Fruit fly (Drosophila melanogaster) whole organism, embryonic: ENCODE results near the gene Pde9.

Experiments
- Aef1 ChIP-seq: fragments of 200-800 bp; sonication (Bioruptor generic); IDR thresholded peaks from 3 replicates; pipeline ENCODE4 v1.3.6; 2022; ENCODE audit warnings: missing biosample characterization, missing genetic modification characterization
- Awh ChIP-seq: fragments of 200-800 bp; sonication (Bioruptor generic); IDR thresholded peaks from 2 replicates; pipeline ENCODE4, ENCODE4 v1.3.6; 2022; ENCODE audit warnings: missing biosample characterization, missing genetic modification characterization
- B-H2 ChIP-seq: fragments of 200-800 bp; sonication (Bioruptor generic); optimal IDR thresholded peaks from 2 replicates; lab custom pipeline; 2018; ENCODE audit warnings: missing biosample characterization, mild to moderate bottlenecking, missing genetic modification characterization
- CG11085 ChIP-seq: fragments of 200-800 bp; sonication (Bioruptor generic); IDR thresholded peaks from 2 replicates; pipeline ENCODE4 v1.3.6; 2022; ENCODE audit warnings: missing biosample characterization, missing genetic modification characterization
- CG11723 ChIP-seq: fragments of 200-800 bp; sonication (Bioruptor generic); optimal IDR thresholded peaks from 2 replicates; lab custom pipeline; 2017; ENCODE audit warnings: missing biosample characterization, mild to moderate bottlenecking, missing genetic modification characterization
- CG12104 ChIP-seq: fragments of 200-800 bp; sonication (Bioruptor generic); optimal IDR thresholded peaks from 3 replicates; lab custom pipeline; 2016; ENCODE audit warnings: missing biosample characterization, missing genetic modification characterization
- CG14014 ChIP-seq: fragments of 200-800 bp; sonication (Bioruptor generic); IDR thresholded peaks from 2 replicates; pipeline ENCODE4 v1.3.6; 2022; ENCODE audit warnings: missing biosample characterization, missing genetic modification characterization
- CG15479 ChIP-seq: fragments of 200-800 bp; sonication (Bioruptor generic); optimal IDR thresholded peaks from 3 replicates; lab custom pipeline; 2019; ENCODE audit warnings: missing biosample characterization, mild to moderate bottlenecking, missing genetic modification characterization, moderate library complexity
- CG16779 ChIP-seq: fragments of 200-800 bp; sonication (Bioruptor generic); IDR thresholded peaks from 2 replicates; pipeline ENCODE4 v1.3.6; 2022; ENCODE audit warnings: missing biosample characterization, missing genetic modification characterization
- CG17802 ChIP-seq: fragments of 200-800 bp; sonication (Bioruptor generic); optimal IDR thresholded peaks from 2 replicates; lab custom pipeline; 2018; ENCODE audit warnings: missing biosample characterization, mild to moderate bottlenecking, missing genetic modification characterization, moderate library complexity
- CG17829 ChIP-seq: fragments of 200-800 bp; optimal IDR thresholded peaks from 2 replicates; lab custom pipeline; 2019; ENCODE audit warnings: missing biosample characterization, mild to moderate bottlenecking, missing genetic modification characterization, moderate library complexity
- CG2120 ChIP-seq: fragments of 200-800 bp; sonication (Bioruptor generic); optimal IDR thresholded peaks from 3 replicates; lab custom pipeline; 2016; ENCODE audit warnings: missing biosample characterization, missing genetic modification characterization
- CG2875 ChIP-seq: fragments of 200-800 bp; sonication (Bioruptor generic); optimal IDR thresholded peaks from 2 replicates; lab custom pipeline; 2017; ENCODE audit warnings: missing biosample characterization, mild to moderate bottlenecking, missing genetic modification characterization, missing genetic modification reagents
- CG33557 ChIP-seq: fragments of 200-800 bp; sonication (Bioruptor generic); optimal IDR thresholded peaks from 2 replicates; lab custom pipeline; 2019; ENCODE audit warnings: missing biosample characterization, mild to moderate bottlenecking, missing genetic modification characterization, moderate library complexity
- CG3847 ChIP-seq: fragments of 200-800 bp; sonication (Bioruptor generic); IDR thresholded peaks from 2 replicates; pipeline ENCODE4 v1.3.6; 2022; ENCODE audit warnings: missing biosample characterization, missing genetic modification characterization
- CG4707 ChIP-seq: fragments of 200-800 bp; sonication (Bioruptor generic); optimal IDR thresholded peaks from 2 replicates; lab custom pipeline; 2018; ENCODE audit warnings: missing biosample characterization, mild to moderate bottlenecking, missing genetic modification characterization, moderate library complexity
- CG6683 ChIP-seq: fragments of 200-800 bp; sonication (Bioruptor generic); optimal IDR thresholded peaks from 2 replicates; lab custom pipeline; 2017; ENCODE audit warnings: missing biosample characterization, mild to moderate bottlenecking, missing genetic modification characterization, missing genetic modification reagents
- Deaf1 ChIP-seq: fragments of 200-800 bp; optimal IDR thresholded peaks from 3 replicates; lab custom pipeline; 2019; ENCODE audit warnings: missing biosample characterization, mild to moderate bottlenecking, missing genetic modification characterization, moderate library complexity
- Dip3 ChIP-seq: fragments of 200-800 bp; sonication (Bioruptor generic); optimal IDR thresholded peaks from 3 replicates; lab custom pipeline; 2016; ENCODE audit warnings: missing biosample characterization, missing genetic modification characterization
- Dref ChIP-seq: fragments of 200-800 bp; sonication (Bioruptor generic); IDR thresholded peaks from 2 replicates; pipeline ENCODE4 v1.3.6; 2022; ENCODE audit warnings: missing biosample characterization, missing genetic modification characterization
- Fer2 ChIP-seq: fragments of 200-800 bp; sonication (Bioruptor generic); optimal IDR thresholded peaks from 2 replicates; lab custom pipeline; 2018; ENCODE audit warnings: missing biosample characterization, mild to moderate bottlenecking, missing genetic modification characterization, moderate library complexity
- H2.0 ChIP-seq: fragments of 200-800 bp; sonication (Bioruptor generic); IDR thresholded peaks from 2 replicates; pipeline ENCODE4 v1.3.6; 2022; ENCODE audit warnings: missing biosample characterization, missing genetic modification characterization
- Hand ChIP-seq: fragments of 200-800 bp; sonication (Bioruptor generic); optimal IDR thresholded peaks from 2 replicates; lab custom pipeline; 2017; ENCODE audit warnings: mild to moderate bottlenecking, missing biosample characterization, missing genetic modification reagents, missing genetic modification characterization
- Lhr ChIP-seq: fragments of 200-800 bp; sonication (Bioruptor generic); optimal IDR thresholded peaks from 3 replicates; lab custom pipeline; 2017; ENCODE audit warnings: mild to moderate bottlenecking, missing biosample characterization, missing genetic modification reagents, missing genetic modification characterization
- MESR4 ChIP-seq: fragments of 200-800 bp; sonication (Bioruptor generic); optimal IDR thresholded peaks from 2 replicates; lab custom pipeline; 2018; ENCODE audit warnings: missing biosample characterization, mild to moderate bottlenecking, missing genetic modification characterization, moderate library complexity
- Max ChIP-seq: fragments of 200-800 bp; sonication (Bioruptor generic); optimal IDR thresholded peaks from 2 replicates; lab custom pipeline; 2016; ENCODE audit warnings: missing biosample characterization, mild to moderate bottlenecking, missing genetic modification characterization
- NC2β ChIP-seq: fragments of 200-800 bp; sonication (Bioruptor generic); optimal IDR thresholded peaks from 2 replicates; lab custom pipeline; 2016; ENCODE audit warnings: missing biosample characterization, missing genetic modification characterization
- Ssrp ChIP-seq: fragments of 200-800 bp; sonication (Bioruptor generic); optimal IDR thresholded peaks from 2 replicates; lab custom pipeline; 2018; ENCODE audit warnings: missing biosample characterization, mild to moderate bottlenecking, missing genetic modification characterization, moderate library complexity
- Taf1 ChIP-seq: fragments of 200-800 bp; sonication (Bioruptor generic); IDR thresholded peaks from 2 replicates; pipeline ENCODE4 v1.3.6; 2022; ENCODE audit warnings: missing biosample characterization, missing genetic modification characterization
- Usf ChIP-seq: fragments of 200-800 bp; sonication (Bioruptor generic); optimal IDR thresholded peaks from 2 replicates; lab custom pipeline; 2017; ENCODE audit warnings: missing genotype, missing biosample characterization, missing genetic modification characterization
- amos ChIP-seq: fragments of 200-800 bp; sonication (Bioruptor generic); IDR thresholded peaks from 2 replicates; pipeline ENCODE4 v1.3.6; 2022; ENCODE audit warnings: missing biosample characterization, missing genetic modification characterization; ENCODE audit not compliant: partially characterized antibody
- bsh ChIP-seq, 2 experiments: fragments of 200-800 bp; sonication (Bioruptor generic); optimal IDR thresholded peaks; 2 replicates each; lab custom pipeline; 2017 to 2018; ENCODE audit warnings: mild to moderate bottlenecking in 2 of 2, missing biosample characterization in 2 of 2, missing genetic modification characterization in 2 of 2, moderate library complexity in 1 of 2
- cwo ChIP-seq: fragments of 200-800 bp; sonication (Bioruptor generic); optimal IDR thresholded peaks from 3 replicates; lab custom pipeline; 2017; ENCODE audit warnings: missing biosample characterization, missing genetic modification characterization, mild to moderate bottlenecking, moderate library complexity, missing genetic modification reagents
- ftz-f1 ChIP-seq: fragments of 200-800 bp; sonication (Bioruptor generic); optimal IDR thresholded peaks from 2 replicates; lab custom pipeline; 2016; ENCODE audit warnings: missing biosample characterization, missing genetic modification characterization
- grn ChIP-seq: fragments of 200-800 bp; sonication (Bioruptor generic); optimal IDR thresholded peaks from 3 replicates; lab custom pipeline; 2017; ENCODE audit warnings: missing biosample characterization, missing genetic modification characterization
- kni ChIP-seq: fragments of 200-800 bp; sonication (Bioruptor generic); optimal IDR thresholded peaks from 3 replicates; lab custom pipeline; 2017; ENCODE audit warnings: mild to moderate bottlenecking, missing biosample characterization, missing genetic modification reagents, missing genetic modification characterization
- lab ChIP-seq: fragments of 200-800 bp; sonication (Bioruptor generic); optimal IDR thresholded peaks from 3 replicates; lab custom pipeline; 2017; ENCODE audit warnings: missing biosample characterization, missing genetic modification characterization, mild to moderate bottlenecking, moderate library complexity, missing genetic modification reagents
- nau ChIP-seq: fragments of 200-800 bp; sonication (Bioruptor generic); optimal IDR thresholded peaks from 3 replicates; lab custom pipeline; 2017; ENCODE audit warnings: missing biosample characterization, mild to moderate bottlenecking, missing genetic modification characterization, missing genetic modification reagents
- pan ChIP-seq, 4 experiments: fragments of >200 bp in 3 of 4; fragments of 200-800 bp in 1 of 4; sonication (Bioruptor generic) in 1 of 4; optimal IDR thresholded peaks in 3 of 4; IDR thresholded peaks in 1 of 4; 2 replicates each; pipeline versions ENCODE4 v1.3.6 to Lab custom; 2017 to 2022; ENCODE audit warnings: missing biosample characterization in 2 of 4, missing genetic modification characterization in 2 of 4, mixed read lengths in 1 of 4
- phol ChIP-seq: fragments of 200-800 bp; sonication (Bioruptor generic); optimal IDR thresholded peaks from 3 replicates; lab custom pipeline; 2018; ENCODE audit warnings: missing biosample characterization, mild to moderate bottlenecking, missing genetic modification characterization, moderate library complexity
- pros ChIP-seq: fragments of 200-800 bp; sonication (Bioruptor generic); optimal IDR thresholded peaks from 3 replicates; lab custom pipeline; 2019; ENCODE audit warnings: missing biosample characterization, mild to moderate bottlenecking, missing genetic modification characterization, moderate library complexity
- ranshi ChIP-seq: fragments of 200-800 bp; sonication (Bioruptor generic); IDR thresholded peaks from 2 replicates; pipeline ENCODE4 v1.3.6; 2022; ENCODE audit warnings: missing biosample characterization, missing genetic modification characterization
- run ChIP-seq: fragments of 200-800 bp; sonication (Bioruptor generic); optimal IDR thresholded peaks from 3 replicates; lab custom pipeline; 2018; ENCODE audit warnings: missing biosample characterization, mild to moderate bottlenecking, missing genetic modification characterization
- sens ChIP-seq: fragments of 200-800 bp; sonication (Bioruptor generic); peaks from one replicate; lab custom pipeline; 2016; ENCODE audit warnings: missing biosample characterization, missing genetic modification characterization
- ttk ChIP-seq: fragments of 200-800 bp; sonication (Bioruptor generic); IDR thresholded peaks from 2 replicates; pipeline ENCODE4 v2.1.2; 2022; ENCODE audit warnings: missing biosample characterization, missing genetic modification characterization
- unpg ChIP-seq: fragments of 200-800 bp; sonication (Bioruptor generic); optimal IDR thresholded peaks from 3 replicates; lab custom pipeline; 2018; ENCODE audit warnings: missing biosample characterization, mild to moderate bottlenecking, missing genetic modification characterization, moderate library complexity
- wek ChIP-seq: fragments of 200-800 bp; sonication (Bioruptor generic); optimal IDR thresholded peaks from 3 replicates; lab custom pipeline; 2018; ENCODE audit warnings: missing biosample characterization, mild to moderate bottlenecking, missing genetic modification characterization, moderate library complexity
- zfh1 ChIP-seq: fragments of 200-800 bp; sonication (Bioruptor generic); IDR thresholded peaks from 3 replicates; pipeline ENCODE4 v1.3.6; 2022; ENCODE audit warnings: missing biosample characterization, missing genetic modification characterization

Gene Pde9

dm6 chrX:12753602-12754347, 143.4 kb downstream of the Pde9 start (continued):
- TF ChIP-seq Fer2 (tag; lab: Kevin White, UChicago): no peak
- TF ChIP-seq B-H2: no peak
- no peak for TF ChIP-seq CG4707 (GFP tag; lab: Kevin White, UChicago)
- TF ChIP-seq Deaf1: no peak
- TF ChIP-seq Lhr (GFP tag; lab: Kevin White, UChicago): peak; percentile 17
- peak; percentile 27; the same call in 1 of the 2 replicates for TF ChIP-seq CG14014 (GFP tag; lab: Robert Waterston, UW)
- TF ChIP-seq Dref (GFP tag; lab: Robert Waterston, UW): no peak
- no peak for TF ChIP-seq ftz-f1 (GFP tag; lab: Kevin White, UChicago)
- peak; percentile 18 for TF ChIP-seq nau
- TF ChIP-seq Ssrp (tag; lab: Kevin White, UChicago): no peak
- TF ChIP-seq CG11723 (GFP tag; lab: Kevin White, UChicago): peak; percentile 13
- TF ChIP-seq phol (tag; lab: Kevin White, UChicago): no peak
- TF ChIP-seq unpg (GFP tag; lab: Kevin White, UChicago): no peak
- TF ChIP-seq CG11085: no peak
- TF ChIP-seq bsh (GFP tag; optimal IDR thresholded peaks at IDR 0.05; lab: Kevin White, UChicago): peak in 1 of 2 experiments; percentile 22
- TF ChIP-seq pan (optimal IDR thresholded peaks at IDR 0.05; lab: Kevin White, UChicago): no peak
- peak in 1 of 2 experiments; percentile 6 for TF ChIP-seq pan (GFP tag; optimal IDR thresholded peaks at IDR 0.05 in 1 of 2, IDR thresholded peaks at IDR 0.05 in 1 of 2)
- TF ChIP-seq Awh (GFP tag; lab: Robert Waterston, UW): peak; percentile 55; the same call in 1 of the 2 replicates
- peak; percentile 7 for TF ChIP-seq lab (GFP tag; lab: Kevin White, UChicago)
- no peak for TF ChIP-seq CG16779 (GFP tag; lab: Robert Waterston, UW)
- no peak for TF ChIP-seq CG17802 (tag; lab: Kevin White, UChicago)
- peak; percentile 79 for TF ChIP-seq CG15479 (GFP tag; lab: Kevin White, UChicago)
- TF ChIP-seq kni: peak; percentile 91
- peak; percentile 45; the same call in 1 of the 3 replicates for TF ChIP-seq zfh1 (GFP tag; lab: Robert Waterston, UW)
- TF ChIP-seq cwo (GFP tag; lab: Kevin White, UChicago): peak; percentile 90
- TF ChIP-seq Dip3 (GFP tag; lab: Kevin White, UChicago): no peak
- no peak for TF ChIP-seq Max (GFP tag; lab: Kevin White, UChicago)
- peak; percentile 50 for TF ChIP-seq Aef1 (GFP tag; lab: Robert Waterston, UW)
- TF ChIP-seq grn: peak; percentile 81
- TF ChIP-seq ranshi (GFP tag; lab: Robert Waterston, UW): 0 out of 2 replicates have a peak, but pooled peaks have one; percentile 8
- 0 out of 2 replicates have a peak, but pooled peaks have one; percentile 9 for TF ChIP-seq ttk (GFP tag; lab: Robert Waterston, UW)
- no peak for TF ChIP-seq CG12104 (GFP tag; lab: Kevin White, UChicago)
- TF ChIP-seq CG2120 (GFP tag; lab: Kevin White, UChicago): no peak
- no peak for TF ChIP-seq Taf1
- TF ChIP-seq CG2875 (GFP tag; lab: Kevin White, UChicago): no peak
- no peak for TF ChIP-seq CG3847 (GFP tag; lab: Robert Waterston, UW)
- TF ChIP-seq Usf (GFP tag; lab: Kevin White, UChicago): no peak
- TF ChIP-seq NC2β (GFP tag; lab: Kevin White, UChicago): no peak
- TF ChIP-seq H2.0 (GFP tag; lab: Robert Waterston, UW): peak; percentile 48; the same call in 1 of the 2 replicates
- no peak for TF ChIP-seq MESR4 (GFP tag; lab: Kevin White, UChicago)
- no peak for TF ChIP-seq CG17829 (tag; lab: Kevin White, UChicago)
- no peak for TF ChIP-seq CG6683
- peak; percentile 89 for TF ChIP-seq pros (GFP tag; lab: Kevin White, UChicago)
- TF ChIP-seq run: no peak
- TF ChIP-seq CG33557 (GFP tag; lab: Kevin White, UChicago): no peak
- TF ChIP-seq amos (GFP tag; lab: Robert Waterston, UW): no peak
- peak; percentile 62 for TF ChIP-seq sens (GFP tag; lab: Kevin White, UChicago)
- peak; percentile 7 for TF ChIP-seq wek (GFP tag; lab: Kevin White, UChicago)
- TF ChIP-seq Hand (GFP tag; lab: Kevin White, UChicago): no peak
